Fruit fly (Drosophila melanogaster) whole organism, wandering third instar larva: ENCODE data around the gene Rcd7.

Experiments used
- CG32264 ChIP-seq: fragments of 200-800 bp; sonication (Bioruptor generic); optimal IDR thresholded peaks from 2 replicates; lab custom pipeline; 2016; ENCODE audit warnings: missing biosample characterization, missing genetic modification characterization
- CrebA ChIP-seq: fragments of 200-800 bp; sonication (Bioruptor generic); optimal IDR thresholded peaks from 2 replicates; lab custom pipeline; 2016; ENCODE audit warnings: missing biosample characterization, mild to moderate bottlenecking, missing genetic modification characterization, borderline replicate concordance
- Myc ChIP-seq: fragments of >200 bp; optimal IDR thresholded peaks from 2 replicates; lab custom pipeline; 2017
- OdsH ChIP-seq: fragments of 200-800 bp; sonication (Bioruptor generic); optimal IDR thresholded peaks from 2 replicates; lab custom pipeline; 2016; ENCODE audit warnings: missing biosample characterization, mild to moderate bottlenecking, missing genetic modification characterization
- br ChIP-seq: fragments of 200-800 bp; sonication (Bioruptor generic); optimal IDR thresholded peaks from 2 replicates; lab custom pipeline; 2016; ENCODE audit warnings: missing biosample characterization, missing genetic modification characterization
- dl ChIP-seq, 2 experiments: fragments of 175-275, 200-275 bp in 1 of 2; fragments of 200-275 bp in 1 of 2; sonication (Bioruptor generic); optimal IDR thresholded peaks; lab custom pipeline; 2018; ENCODE audit warnings: mild to moderate bottlenecking in 2 of 2, missing biosample characterization in 2 of 2, missing genetic modification characterization in 2 of 2, moderate library complexity in 2 of 2; ENCODE audit not compliant: partially characterized antibody in 2 of 2, insufficient read depth in 1 of 2
- pan ChIP-seq: fragments of >200 bp; optimal IDR thresholded peaks from 2 replicates; lab custom pipeline; 2017
- sage ChIP-seq: fragments of 200-800 bp; sonication (Bioruptor generic); optimal IDR thresholded peaks from 2 replicates; lab custom pipeline; 2016; ENCODE audit warnings: missing biosample characterization, mild to moderate bottlenecking, missing genetic modification characterization
- tai ChIP-seq: sonication (Bioruptor generic); optimal IDR thresholded peaks from 2 replicates; lab custom pipeline; 2016; ENCODE audit warnings: missing biosample characterization, missing genetic modification characterization
- woc ChIP-seq: sonication (Bioruptor generic); optimal IDR thresholded peaks from 2 replicates; lab custom pipeline; 2016; ENCODE audit warnings: missing biosample characterization, mild to moderate bottlenecking, missing genetic modification characterization

dm6 chr3L:19575650-19576049 lies 30.7 kb downstream of the Rcd7 start:
- TF ChIP-seq CrebA (no peak), Myc (lab: Kevin White, UChicago) (no peak), OdsH (GFP tag; lab: Kevin White, UChicago) (peak; percentile 80), woc (no peak), sage (no peak), br (GFP tag; lab: Kevin White, UChicago) (peak; percentile 78), CG32264 (GFP tag; lab: Kevin White, UChicago) (no peak), dl (GFP tag; optimal IDR thresholded peaks at IDR 0.05; lab: Kevin White, UChicago; ENCODE audit: insufficient read depth in 1 of 2, partially characterized antibody in 2 of 2) (no peak), pan (lab: Kevin White, UChicago) (no peak), tai (GFP tag; lab: Kevin White, UChicago) (peak; percentile 62)
